Fruit fly (Drosophila melanogaster) whole organism, embryonic: Measurements from ENCODE around the gene Agpat4.

Experiments used
- Aef1 ChIP-seq: fragments of 200-800 bp; sonication (Bioruptor generic); IDR thresholded peaks from 3 replicates; pipeline ENCODE4 v1.3.6; 2022; ENCODE audit warnings: missing biosample characterization, missing genetic modification characterization
- C15 ChIP-seq: fragments of 200-800 bp; sonication (Bioruptor generic); IDR thresholded peaks from 3 replicates; pipeline ENCODE4 v1.3.6; 2022; ENCODE audit warnings: missing biosample characterization, missing genetic modification characterization
- CG10274 ChIP-seq: fragments of 200-800 bp; sonication (Bioruptor generic); optimal IDR thresholded peaks from 3 replicates; lab custom pipeline; 2017; ENCODE audit warnings: missing biosample characterization, mild to moderate bottlenecking, missing genetic modification characterization
- CG12071 ChIP-seq: fragments of 200-800 bp; sonication (Bioruptor generic); optimal IDR thresholded peaks from 3 replicates; lab custom pipeline; 2018; ENCODE audit warnings: missing biosample characterization, mild to moderate bottlenecking, missing genetic modification characterization
- CG12769 ChIP-seq: fragments of 200-800 bp; sonication (Bioruptor generic); optimal IDR thresholded peaks from 2 replicates; lab custom pipeline; 2019; ENCODE audit warnings: missing biosample characterization, mild to moderate bottlenecking, missing genetic modification characterization, moderate library complexity
- CG13894 ChIP-seq: fragments of 200-800 bp; sonication (Bioruptor generic); optimal IDR thresholded peaks from 3 replicates; lab custom pipeline; 2018; ENCODE audit warnings: missing biosample characterization, mild to moderate bottlenecking, missing genetic modification characterization, moderate library complexity
- CG17612 ChIP-seq: fragments of 200-800 bp; sonication (Bioruptor generic); IDR thresholded peaks from 2 replicates; pipeline ENCODE4 v1.3.6; 2022; ENCODE audit warnings: missing biosample characterization, missing genetic modification characterization
- CG1832 ChIP-seq: fragments of 200-800 bp; sonication (Bioruptor generic); optimal IDR thresholded peaks from 2 replicates; lab custom pipeline; 2017; ENCODE audit warnings: missing biosample characterization, mild to moderate bottlenecking, missing genetic modification characterization, inconsistent platforms
- CG30020 ChIP-seq: fragments of 200-800 bp; optimal IDR thresholded peaks from 2 replicates; lab custom pipeline; 2019; ENCODE audit warnings: missing biosample characterization, mild to moderate bottlenecking, missing genetic modification characterization, moderate library complexity
- CG31224 ChIP-seq: fragments of 200-800 bp; sonication (Bioruptor generic); IDR thresholded peaks from 2 replicates; pipeline ENCODE4 v1.3.6; 2022; ENCODE audit warnings: missing biosample characterization, missing genetic modification characterization
- CG3407 ChIP-seq: fragments of 200-800 bp; sonication (Bioruptor generic); optimal IDR thresholded peaks from 2 replicates; lab custom pipeline; 2018; ENCODE audit warnings: missing biosample characterization, mild to moderate bottlenecking, missing genetic modification characterization
- CG6791 ChIP-seq: fragments of 200-800 bp; sonication (Bioruptor generic); IDR thresholded peaks from 3 replicates; pipeline ENCODE4 v1.3.6; 2022; ENCODE audit warnings: missing biosample characterization, missing genetic modification characterization; ENCODE audit not compliant: partially characterized antibody
- CG7963 ChIP-seq: fragments of 200-800 bp; sonication (Bioruptor generic); IDR thresholded peaks from 3 replicates; pipeline ENCODE4 v1.3.6; 2022; ENCODE audit warnings: missing biosample characterization, missing genetic modification characterization; ENCODE audit not compliant: partially characterized antibody
- CG8290 ChIP-seq, 3 experiments: fragments of 200-800 bp; sonication (Bioruptor generic); optimal IDR thresholded peaks; 2 replicates each; lab custom pipeline; 2016 to 2019; ENCODE audit warnings: missing biosample characterization in 3 of 3, missing genetic modification characterization in 3 of 3, mild to moderate bottlenecking in 2 of 3, moderate library complexity in 1 of 3
- CG8388 ChIP-seq: fragments of 200-800 bp; sonication (Bioruptor generic); optimal IDR thresholded peaks from 2 replicates; lab custom pipeline; 2019; ENCODE audit warnings: missing biosample characterization, mild to moderate bottlenecking, missing genetic modification characterization, moderate library complexity
- CG8924 ChIP-seq: fragments of 200-800 bp; optimal IDR thresholded peaks from 3 replicates; lab custom pipeline; 2019; ENCODE audit warnings: missing biosample characterization, mild to moderate bottlenecking, missing genetic modification characterization, moderate library complexity
- CG8944 ChIP-seq: fragments of 200-800 bp; sonication (Bioruptor generic); optimal IDR thresholded peaks from 3 replicates; lab custom pipeline; 2016; ENCODE audit warnings: missing biosample characterization, missing genetic modification characterization
- CG9876 ChIP-seq: fragments of 200-800 bp; sonication (Bioruptor generic); optimal IDR thresholded peaks from 2 replicates; lab custom pipeline; 2016; ENCODE audit warnings: missing biosample characterization, missing genetic modification characterization
- CG9932 ChIP-seq: fragments of 200-800 bp; sonication (Bioruptor generic); IDR thresholded peaks from 2 replicates; pipeline ENCODE4 v1.3.6; 2022; ENCODE audit warnings: missing biosample characterization, missing genetic modification characterization
- Deaf1 ChIP-seq: fragments of 200-800 bp; optimal IDR thresholded peaks from 3 replicates; lab custom pipeline; 2019; ENCODE audit warnings: missing biosample characterization, mild to moderate bottlenecking, missing genetic modification characterization, moderate library complexity
- E2f1 ChIP-seq: fragments of 200-800 bp; sonication (Bioruptor generic); IDR thresholded peaks from 2 replicates; pipeline ENCODE4 v1.3.6; 2022; ENCODE audit warnings: missing biosample characterization, missing genetic modification characterization
- Hey ChIP-seq: fragments of 200-800 bp; sonication (Bioruptor generic); optimal IDR thresholded peaks from 3 replicates; lab custom pipeline; 2018; ENCODE audit warnings: missing biosample characterization, mild to moderate bottlenecking, missing genetic modification characterization
- NFAT ChIP-seq: fragments of 200-800 bp; sonication (Bioruptor generic); IDR thresholded peaks from 2 replicates; pipeline ENCODE4 v1.3.6; 2022; ENCODE audit warnings: missing biosample characterization, missing genetic modification characterization
- NK7.1 ChIP-seq: fragments of 200-800 bp; sonication (Bioruptor generic); optimal IDR thresholded peaks from 3 replicates; lab custom pipeline; 2016; ENCODE audit warnings: missing biosample characterization, missing genetic modification characterization
- Oaz ChIP-seq: fragments of 200-800 bp; sonication (Bioruptor generic); IDR thresholded peaks from 2 replicates; pipeline ENCODE4 v1.3.6; 2022; ENCODE audit warnings: missing biosample characterization, missing genetic modification characterization
- Opbp ChIP-seq: fragments of 200-800 bp; sonication (Bioruptor generic); IDR thresholded peaks from 3 replicates; pipeline ENCODE4 v1.3.6; 2022; ENCODE audit warnings: missing biosample characterization, missing genetic modification characterization; ENCODE audit not compliant: partially characterized antibody
- Pdp1 ChIP-seq, 2 experiments: fragments of 200-800 bp; sonication (Bioruptor generic); optimal IDR thresholded peaks; 3 replicates each; lab custom pipeline; 2016; ENCODE audit warnings: missing biosample characterization in 2 of 2, missing genetic modification characterization in 2 of 2, mild to moderate bottlenecking in 1 of 2, moderate library complexity in 1 of 2
- Rx ChIP-seq: fragments of 200-800 bp; sonication (Bioruptor generic); IDR thresholded peaks from 2 replicates; pipeline ENCODE4 v1.3.6; 2022; ENCODE audit warnings: missing biosample characterization, missing genetic modification characterization
- ab ChIP-seq: fragments of 200-800 bp; sonication (Bioruptor generic); optimal IDR thresholded peaks from 2 replicates; lab custom pipeline; 2016; ENCODE audit warnings: missing biosample characterization, missing genetic modification characterization
- bab2 ChIP-seq: fragments of 200-800 bp; sonication (Bioruptor generic); optimal IDR thresholded peaks from 2 replicates; lab custom pipeline; 2016; ENCODE audit warnings: missing biosample characterization, missing genetic modification characterization
- bcd ChIP-seq: fragments of 200-800 bp; sonication (Bioruptor generic); optimal IDR thresholded peaks from 2 replicates; lab custom pipeline; 2017; ENCODE audit warnings: missing biosample characterization, mild to moderate bottlenecking, missing genetic modification characterization
- cas ChIP-seq: fragments of 200-800 bp; sonication (Bioruptor generic); IDR thresholded peaks from 2 replicates; pipeline ENCODE4 v1.3.6; 2022; ENCODE audit warnings: missing biosample characterization, missing genetic modification characterization
- caup ChIP-seq: fragments of 200-800 bp; sonication (Bioruptor generic); optimal IDR thresholded peaks from 3 replicates; lab custom pipeline; 2017; ENCODE audit warnings: missing biosample characterization, mild to moderate bottlenecking, missing genetic modification characterization, moderate library complexity; ENCODE audit not compliant: severe bottlenecking
- chif ChIP-seq, 2 experiments: fragments of 200-800 bp; sonication (Bioruptor generic); optimal IDR thresholded peaks; 3 replicates each; lab custom pipeline; 2016; ENCODE audit warnings: missing biosample characterization in 2 of 2, missing genetic modification characterization in 2 of 2
- dmrt11E ChIP-seq: fragments of 200-800 bp; sonication (Bioruptor generic); optimal IDR thresholded peaks from 3 replicates; lab custom pipeline; 2018; ENCODE audit warnings: missing biosample characterization, mild to moderate bottlenecking, missing genetic modification characterization, moderate library complexity
- hkb ChIP-seq, 2 experiments: fragments of 200-800 bp in 1 of 2; fragments of >200 bp in 1 of 2; sonication (Bioruptor generic) in 1 of 2; IDR thresholded peaks in 1 of 2; optimal IDR thresholded peaks in 1 of 2; 2 replicates each; pipeline versions ENCODE4 v1.3.6 to Lab custom; 2017 to 2022; ENCODE audit warnings: missing biosample characterization in 1 of 2, missing genetic modification characterization in 1 of 2
- lmd ChIP-seq: fragments of 200-800 bp; sonication (Bioruptor generic); IDR thresholded peaks from 2 replicates; pipeline ENCODE4 v1.3.6; 2022; ENCODE audit warnings: missing biosample characterization, missing genetic modification characterization
- mld ChIP-seq: fragments of 200-800 bp; sonication (Bioruptor generic); IDR thresholded peaks from 3 replicates; pipeline ENCODE4 v1.3.6; 2022; ENCODE audit warnings: missing biosample characterization, missing genetic modification characterization; ENCODE audit not compliant: partially characterized antibody
- pho ChIP-seq: fragments of 200-800 bp; sonication (Bioruptor generic); optimal IDR thresholded peaks from 2 replicates; lab custom pipeline; 2016; ENCODE audit warnings: missing biosample characterization, missing genetic modification characterization
- pnt ChIP-seq: fragments of 200-800 bp; sonication (Bioruptor generic); optimal IDR thresholded peaks from 3 replicates; lab custom pipeline; 2016; ENCODE audit warnings: missing biosample characterization, missing genetic modification characterization
- pros ChIP-seq: fragments of 200-800 bp; sonication (Bioruptor generic); optimal IDR thresholded peaks from 3 replicates; lab custom pipeline; 2019; ENCODE audit warnings: missing biosample characterization, mild to moderate bottlenecking, missing genetic modification characterization, moderate library complexity
- row ChIP-seq: fragments of 200-800 bp; sonication (Bioruptor generic); IDR thresholded peaks from 3 replicates; pipeline ENCODE4 v1.3.6; 2022; ENCODE audit warnings: missing biosample characterization, missing genetic modification characterization
- scrt ChIP-seq: fragments of 200-800 bp; sonication (Bioruptor generic); optimal IDR thresholded peaks from 2 replicates; lab custom pipeline; 2018; ENCODE audit warnings: missing biosample characterization, mild to moderate bottlenecking, missing genetic modification characterization, moderate library complexity
- sna ChIP-seq: fragments of 200-800 bp; sonication (Bioruptor generic); IDR thresholded peaks from 2 replicates; pipeline ENCODE4 v1.3.6; 2022; ENCODE audit warnings: missing biosample characterization, missing genetic modification characterization; ENCODE audit not compliant: partially characterized antibody
- sr ChIP-seq: fragments of 200-800 bp; sonication (Bioruptor generic); IDR thresholded peaks from 3 replicates; pipeline ENCODE4 v1.3.6; 2022; ENCODE audit warnings: missing biosample characterization, missing genetic modification characterization
- wdn ChIP-seq: fragments of 200-800 bp; sonication (Bioruptor generic); IDR thresholded peaks from 2 replicates; pipeline ENCODE4 v1.3.6; 2022; ENCODE audit warnings: missing biosample characterization, missing genetic modification characterization
- wor ChIP-seq: fragments of 200-800 bp; sonication (Bioruptor generic); IDR thresholded peaks from 2 replicates; pipeline ENCODE4 v1.3.6; 2022; ENCODE audit warnings: missing biosample characterization, missing genetic modification characterization

Agpat4 gene

DNA sequence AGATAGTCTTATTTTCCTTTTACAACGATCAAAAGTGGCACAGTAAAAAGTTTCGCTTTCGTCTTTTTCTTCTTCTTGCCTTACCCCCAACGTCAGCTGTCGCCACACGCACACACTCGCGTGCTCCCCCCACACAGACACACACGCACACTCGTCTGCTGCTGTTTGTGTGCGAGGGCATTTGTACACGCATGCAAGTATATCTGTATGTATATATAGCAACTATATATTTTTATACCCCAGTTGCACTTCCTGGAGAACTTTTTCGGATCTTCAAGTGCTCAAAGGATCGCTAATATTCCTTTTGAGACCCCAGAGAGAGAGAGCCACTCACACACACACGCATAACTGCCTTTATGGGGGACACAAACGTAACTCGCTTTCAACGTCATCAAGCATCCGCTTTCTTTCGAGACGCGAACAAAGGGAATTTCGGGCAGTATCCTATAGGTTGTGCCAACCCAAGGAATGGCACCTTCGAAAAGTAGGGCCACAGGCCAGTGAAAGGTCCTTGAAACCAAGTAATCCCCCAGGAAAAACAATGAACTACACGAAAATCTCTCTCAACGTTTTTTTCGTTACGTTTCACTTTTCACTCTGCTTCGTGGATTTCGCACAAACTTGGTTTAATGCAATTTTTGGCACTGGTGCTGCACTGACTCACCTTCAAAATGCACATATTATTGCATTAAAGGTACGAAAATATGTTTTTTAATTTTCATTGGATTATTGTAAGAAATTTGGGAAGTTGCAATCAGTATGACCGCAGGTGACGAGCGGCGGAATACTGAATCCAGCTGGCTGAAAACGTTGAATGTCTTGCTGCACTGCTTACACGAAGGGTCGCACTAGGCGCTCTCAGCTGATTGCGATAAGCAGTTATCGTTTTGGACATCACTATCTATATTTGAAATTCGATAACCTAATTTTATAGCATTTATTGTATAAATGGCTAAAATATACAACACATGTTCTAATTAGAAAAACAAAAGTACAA is 3.3 kb downstream of the Agpat4 start, which contains the start of gene roq (continued):
- TF ChIP-seq CG13894 (tag; lab: Kevin White, UChicago), result no peak
- TF ChIP-seq CG8290 (GFP tag; optimal IDR thresholded peaks at IDR 0.05; lab: Kevin White, UChicago), result no peak
- TF ChIP-seq CG8290 (tag; optimal IDR thresholded peaks at IDR 0.05; lab: Kevin White, UChicago), result no peak
- no peak for TF ChIP-seq CG3407 (GFP tag; lab: Kevin White, UChicago)
- TF ChIP-seq scrt (GFP tag; lab: Kevin White, UChicago), result no peak
- no peak for TF ChIP-seq NFAT (GFP tag; lab: Robert Waterston, UW)
- peak; percentile 50; the same call in 1 of the 3 replicates for TF ChIP-seq mld (GFP tag; lab: Robert Waterston, UW)
- TF ChIP-seq CG30020 (tag; lab: Kevin White, UChicago), result peak; percentile 3
- TF ChIP-seq Hey (tag; lab: Kevin White, UChicago), result no peak
- TF ChIP-seq lmd (GFP tag; lab: Robert Waterston, UW), result no peak
- no peak for TF ChIP-seq CG10274 (GFP tag; lab: Kevin White, UChicago)
- no peak for TF ChIP-seq chif (GFP tag; optimal IDR thresholded peaks at IDR 0.05; lab: Kevin White, UChicago)
- no peak for TF ChIP-seq pnt (GFP tag; lab: Kevin White, UChicago)
- no peak for TF ChIP-seq Oaz (GFP tag; lab: Robert Waterston, UW)
- TF ChIP-seq CG8924 (tag; lab: Kevin White, UChicago), result peak; percentile 26
- no peak for TF ChIP-seq caup
- no peak for TF ChIP-seq pros
- TF ChIP-seq CG12071 (GFP tag; lab: Kevin White, UChicago), result no peak
- no peak for TF ChIP-seq bab2 (GFP tag; lab: Kevin White, UChicago)
- no peak for TF ChIP-seq C15
- peak in 1 of 2 experiments; percentile 65 for TF ChIP-seq Pdp1 (GFP tag; optimal IDR thresholded peaks at IDR 0.05; lab: Kevin White, UChicago)
- TF ChIP-seq cas (GFP tag; lab: Robert Waterston, UW), result no peak
- TF ChIP-seq CG6791 (GFP tag; lab: Robert Waterston, UW), result peak; percentile 64; the same call in 2 of the 3 replicates
- no peak for TF ChIP-seq CG8388 (GFP tag; lab: Kevin White, UChicago)
- TF ChIP-seq CG17612 (GFP tag; lab: Robert Waterston, UW), result no peak
- no peak for TF ChIP-seq Rx
- no peak for TF ChIP-seq pho (GFP tag; lab: Kevin White, UChicago)
- peak; percentile 38 for TF ChIP-seq CG12769
- no peak; the same call in 2 of the 3 replicates for TF ChIP-seq CG7963 (GFP tag; lab: Robert Waterston, UW)
- no peak for TF ChIP-seq Deaf1
- no peak for TF ChIP-seq CG9932
- TF ChIP-seq dmrt11E (tag; lab: Kevin White, UChicago), result no peak
- TF ChIP-seq CG1832, result no peak
- no peak for TF ChIP-seq ab (GFP tag; lab: Kevin White, UChicago)
- TF ChIP-seq NK7.1 (GFP tag; lab: Kevin White, UChicago), result no peak
- TF ChIP-seq CG31224 (GFP tag; lab: Robert Waterston, UW), result no peak
- no peak; the same call in 2 of the 3 replicates for TF ChIP-seq row (GFP tag; lab: Robert Waterston, UW)
- no peak for TF ChIP-seq sr (GFP tag; lab: Robert Waterston, UW)
- no peak for TF ChIP-seq wdn
- no peak for TF ChIP-seq Aef1 (GFP tag; lab: Robert Waterston, UW)
- no peak for TF ChIP-seq CG9876 (GFP tag; lab: Kevin White, UChicago)
- TF ChIP-seq Opbp (GFP tag; lab: Robert Waterston, UW), result peak; percentile 65; the same call in 2 of the 3 replicates
- no peak for TF ChIP-seq E2f1 (GFP tag; lab: Robert Waterston, UW)
- no peak for TF ChIP-seq bcd (GFP tag; lab: Kevin White, UChicago)
- TF ChIP-seq hkb (optimal IDR thresholded peaks at IDR 0.05; lab: Kevin White, UChicago), result no peak
- no peak for TF ChIP-seq hkb (GFP tag; IDR thresholded peaks at IDR 0.05; lab: Robert Waterston, UW)
- 0 out of 2 replicates have a peak, but pooled peaks have one; percentile 19 for TF ChIP-seq sna (GFP tag; lab: Robert Waterston, UW)
- no peak for TF ChIP-seq CG8944 (GFP tag; lab: Kevin White, UChicago)
- TF ChIP-seq wor (GFP tag; lab: Robert Waterston, UW), result no peak
